Worm (Caenorhabditis elegans): ENCODE data around the gene cyp-33D3.

DNA sequence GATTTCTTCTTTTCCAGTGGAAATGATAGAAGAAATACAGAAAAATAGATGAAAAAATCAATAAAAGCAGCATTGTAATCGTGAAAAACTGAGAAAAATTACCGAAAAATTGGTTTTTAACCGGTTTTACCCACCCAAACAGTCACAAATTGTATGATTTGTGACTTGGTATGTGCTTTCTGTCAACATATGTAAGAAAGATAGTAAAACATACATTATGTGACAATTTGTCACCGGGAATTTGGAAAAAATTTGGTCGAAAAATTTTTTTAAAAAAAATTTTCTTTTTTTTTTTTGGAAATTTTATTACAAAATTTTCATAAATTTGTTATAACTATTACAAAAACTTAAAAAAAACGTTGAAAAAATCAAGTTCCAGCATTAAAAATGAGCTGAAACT, at the start of gene cyp-33D3:
- TF ChIP-seq klf-2 (GFP tag; conservative IDR thresholded peaks at IDR 0.05) (no peak), ztf-29 (GFP tag; IDR thresholded peaks at IDR 0.05) (no peak), ztf-23 (GFP tag; IDR thresholded peaks at IDR 0.05) (no peak), cog-1 (tag; optimal IDR thresholded peaks at IDR 0.05) (no peak), flt-1 (GFP tag; IDR thresholded peaks at IDR 0.05) (no peak), tab-1 (GFP tag; IDR thresholded peaks at IDR 0.05) (no peak)
